Worm (Caenorhabditis elegans) whole organism, early embryonic: Measurements from ENCODE around the gene F44E5.1.

ENCODE experiments used
- ama-1 ChIP-seq: fragments of 150-350 bp; optimal IDR thresholded peaks from 2 replicates; lab custom pipeline; 2014
- ceh-13 ChIP-seq: fragments of 200-800 bp; sonication (Bioruptor generic); optimal IDR thresholded peaks from 2 replicates; lab custom pipeline; 2018; ENCODE audit warnings: mild to moderate bottlenecking, missing genetic modification characterization, missing compliant biosample characterization

DNA sequence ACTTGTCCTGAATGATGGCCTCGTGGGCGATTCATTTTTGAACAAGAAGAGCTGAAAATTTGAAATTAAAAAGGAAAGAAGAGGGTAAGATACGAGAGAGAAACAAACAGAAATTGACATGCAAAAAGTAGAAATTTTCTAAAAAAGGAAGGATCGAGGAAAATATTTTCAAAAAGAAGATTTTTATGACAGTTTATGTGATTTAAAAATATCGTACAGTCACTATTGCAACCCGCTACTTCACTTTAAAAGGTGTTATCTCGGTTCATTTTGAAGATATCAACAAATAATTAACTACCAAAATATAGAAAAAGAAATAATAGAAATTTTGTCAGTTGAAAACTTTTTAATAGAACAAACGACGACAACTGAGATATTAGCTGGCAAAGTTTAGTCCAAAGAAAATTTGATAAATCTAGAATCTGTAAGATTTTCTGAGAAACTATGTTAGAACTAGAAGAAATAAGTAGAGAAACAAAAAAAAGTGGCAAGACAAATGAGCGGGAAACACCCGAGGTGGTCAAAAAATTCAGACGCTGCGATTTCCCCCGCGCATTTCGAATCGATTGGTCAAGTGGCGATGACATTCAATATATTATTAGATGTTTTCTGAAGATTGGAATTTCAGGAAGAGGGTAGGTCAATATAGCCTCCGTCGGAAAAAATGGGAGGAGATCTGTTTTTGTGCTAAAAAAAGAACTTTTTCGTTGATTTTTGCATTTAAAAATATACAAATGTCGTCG is 49.4 kb upstream of the F44E5.1 start, which contains the start of gene Y6D1A.1:
- TF ChIP-seq ama-1 (lab: Kevin White, UChicago) (no peak), ceh-13 (GFP tag; lab: Kevin White, UChicago) (no peak)
